Worm (Caenorhabditis elegans): Measurements from ENCODE around the gene ptr-13.

The ptr-13 gene

ce11 chrII:11161675-11162074, 606 bp downstream of the ptr-13 start:
- TF ChIP-seq C16A3.4 (tag; optimal IDR thresholded peaks at IDR 0.05) (no peak), fkh-10 (GFP tag; optimal IDR thresholded peaks at IDR 0.05) (no peak), nhr-77 (tag; optimal IDR thresholded peaks at IDR 0.05) (no peak), ztf-11 (tag; optimal IDR thresholded peaks at IDR 0.05) (no peak), lin-15B (tag; optimal IDR thresholded peaks at IDR 0.05) (no peak), snpc-4 (tag; optimal IDR thresholded peaks at IDR 0.05) (no peak), nhr-90 (tag; optimal IDR thresholded peaks at IDR 0.05; ENCODE audit: poor library complexity) (no peak), efl-1 (optimal IDR thresholded peaks at IDR 0.05) (no peak), efl-1 (GFP tag; optimal IDR thresholded peaks at IDR 0.05 in 1 of 2) (no peak), elt-3 (tag; optimal IDR thresholded peaks at IDR 0.05) (peak in 1 of 6 experiments; percentile 11), nhr-12 (tag; optimal IDR thresholded peaks at IDR 0.05) (no peak), rnt-1 (tag; optimal IDR thresholded peaks at IDR 0.05) (no peak), blmp-1 (tag; optimal IDR thresholded peaks at IDR 0.05) (peak; percentile 55), ets-5 (GFP tag; IDR thresholded peaks at IDR 0.05) (no peak), nhr-28 (tag; optimal IDR thresholded peaks at IDR 0.05) (no peak), unc-62 (GFP tag; optimal IDR thresholded peaks at IDR 0.05) (no peak)

- no peak for TF ChIP-seq sup-37 (GFP tag; optimal IDR thresholded peaks at IDR 0.05)
- TF ChIP-seq nhr-28 (tag; optimal IDR thresholded peaks at IDR 0.05): no peak
- peak; percentile 6 to 48 (median 35) for TF ChIP-seq dpl-1 (GFP tag; optimal IDR thresholded peaks at IDR 0.05)
- TF ChIP-seq sptf-1 (tag; optimal IDR thresholded peaks at IDR 0.05): no peak
- no peak for TF ChIP-seq unc-30 (tag; optimal IDR thresholded peaks at IDR 0.05)
- no peak for TF ChIP-seq hlh-4 (tag; optimal IDR thresholded peaks at IDR 0.05)
- TF ChIP-seq nhr-77 (tag; optimal IDR thresholded peaks at IDR 0.05): peak; percentile 21
- peak; percentile 53 for TF ChIP-seq C16A3.4 (tag; optimal IDR thresholded peaks at IDR 0.05)
- TF ChIP-seq zag-1 (tag; optimal IDR thresholded peaks at IDR 0.05): no peak
- TF ChIP-seq hlh-17 (GFP tag; optimal IDR thresholded peaks at IDR 0.05; ENCODE audit: borderline replicate concordance): no peak
- TF ChIP-seq tlp-1 (tag; optimal IDR thresholded peaks at IDR 0.05): no peak
- TF ChIP-seq isw-1 (GFP tag; IDR thresholded peaks at IDR 0.05): no peak; the same call in 1 of the 2 replicates
- TF ChIP-seq zip-4 (GFP tag; optimal IDR thresholded peaks at IDR 0.05): no peak
- TF ChIP-seq fkh-10 (GFP tag; optimal IDR thresholded peaks at IDR 0.05): no peak
- TF ChIP-seq ceh-8 (GFP tag; optimal IDR thresholded peaks at IDR 0.05): no peak
- TF ChIP-seq ama-1 (optimal IDR thresholded peaks at IDR 0.05): no peak
- no peak for TF ChIP-seq ceh-88 (GFP tag; IDR thresholded peaks at IDR 0.05)
- TF ChIP-seq ztf-11 (tag; optimal IDR thresholded peaks at IDR 0.05): no peak
- peak; percentile 35 for TF ChIP-seq fkh-8 (tag; optimal IDR thresholded peaks at IDR 0.05)
- TF ChIP-seq fos-1 (tag; optimal IDR thresholded peaks at IDR 0.05): peak; percentile 21
- TF ChIP-seq ceh-82 (tag; optimal IDR thresholded peaks at IDR 0.05): peak; percentile 12 to 36 (median 30)
- no peak for TF ChIP-seq pqm-1 (tag; optimal IDR thresholded peaks at IDR 0.05)
- no peak for TF ChIP-seq fkh-4 (tag; optimal IDR thresholded peaks at IDR 0.05; ENCODE audit: borderline replicate concordance)
- peak; percentile 22 for TF ChIP-seq mep-1 (tag; optimal IDR thresholded peaks at IDR 0.05)
- TF ChIP-seq jun-1 (tag; optimal IDR thresholded peaks at IDR 0.05): no peak
- peak; percentile 70 for TF ChIP-seq nhr-19 (GFP tag; conservative IDR thresholded peaks at IDR 0.05)
- TF ChIP-seq ceh-90 (tag; optimal IDR thresholded peaks at IDR 0.05): no peak
- no peak for TF ChIP-seq alr-1 (tag; optimal IDR thresholded peaks at IDR 0.05; ENCODE audit: borderline replicate concordance)
- peak; percentile 56 for TF ChIP-seq lin-14 (GFP tag; optimal IDR thresholded peaks at IDR 0.05)
- peak; percentile 61 for TF ChIP-seq nhr-90 (tag; optimal IDR thresholded peaks at IDR 0.05; ENCODE audit: poor library complexity)
- TF ChIP-seq vab-15 (tag; optimal IDR thresholded peaks at IDR 0.05): no peak
- peak; percentile 53 for TF ChIP-seq elt-2 (tag; optimal IDR thresholded peaks at IDR 0.05)
- peak in 1 of 2 experiments; percentile 3 for TF ChIP-seq mdl-1 (tag; optimal IDR thresholded peaks at IDR 0.05)
- TF ChIP-seq lin-39 (tag; optimal IDR thresholded peaks at IDR 0.05): no peak
- peak; percentile 74 for TF ChIP-seq snu-23 (GFP tag; optimal IDR thresholded peaks at IDR 0.05)
- TF ChIP-seq lin-15B (tag; optimal IDR thresholded peaks at IDR 0.05): no peak
- peak; percentile 5 for TF ChIP-seq F16B12.6 (tag; optimal IDR thresholded peaks at IDR 0.05)
- TF ChIP-seq lin-13 (GFP tag; optimal IDR thresholded peaks at IDR 0.05): no peak
- peak; percentile 77 for TF ChIP-seq nhr-85 (tag)
- TF ChIP-seq swsn-7 (tag; optimal IDR thresholded peaks at IDR 0.05): peak; percentile 63
- no peak for TF ChIP-seq nhr-237 (tag; optimal IDR thresholded peaks at IDR 0.05)
- TF ChIP-seq ets-5 (GFP tag; IDR thresholded peaks at IDR 0.05): no peak
- TF ChIP-seq nhr-76 (tag; optimal IDR thresholded peaks at IDR 0.05): no peak
- no peak for TF ChIP-seq C04F5.9 (tag; optimal IDR thresholded peaks at IDR 0.05)
These were observed 4.6 kb downstream of the ptr-13 start for ce11 chrII:11157660-11158059.
